Fruit fly (Drosophila melanogaster) ovary, adult (tissue): ENCODE data around the gene Tip60.

Source experiments
- CG17801 ChIP-seq: fragments of 200-800 bp; optimal IDR thresholded peaks from 2 replicates; lab custom pipeline; 2019; ENCODE audit warnings: missing biosample characterization, mild to moderate bottlenecking, missing genetic modification characterization, moderate library complexity; ENCODE audit not compliant: partially characterized antibody

The Tip60 gene

dm6 chrX:4075430-4075829 lies 41.9 kb downstream of the Tip60 start, which contains the start of gene CG43689:
Gene CG43689, plus strand, starts transcription at chrX:4075743.
- no peak for TF ChIP-seq CG17801 (GFP tag; lab: Kevin White, UChicago)
